Fruit fly (Drosophila melanogaster) ovary, adult (tissue): ENCODE results near the gene CG12523.

ENCODE experiments used
- CG17801 ChIP-seq: fragments of 200-800 bp; optimal IDR thresholded peaks from 2 replicates; lab custom pipeline; 2019; ENCODE audit warnings: missing biosample characterization, mild to moderate bottlenecking, missing genetic modification characterization, moderate library complexity; ENCODE audit not compliant: partially characterized antibody

Gene CG12523

DNA sequence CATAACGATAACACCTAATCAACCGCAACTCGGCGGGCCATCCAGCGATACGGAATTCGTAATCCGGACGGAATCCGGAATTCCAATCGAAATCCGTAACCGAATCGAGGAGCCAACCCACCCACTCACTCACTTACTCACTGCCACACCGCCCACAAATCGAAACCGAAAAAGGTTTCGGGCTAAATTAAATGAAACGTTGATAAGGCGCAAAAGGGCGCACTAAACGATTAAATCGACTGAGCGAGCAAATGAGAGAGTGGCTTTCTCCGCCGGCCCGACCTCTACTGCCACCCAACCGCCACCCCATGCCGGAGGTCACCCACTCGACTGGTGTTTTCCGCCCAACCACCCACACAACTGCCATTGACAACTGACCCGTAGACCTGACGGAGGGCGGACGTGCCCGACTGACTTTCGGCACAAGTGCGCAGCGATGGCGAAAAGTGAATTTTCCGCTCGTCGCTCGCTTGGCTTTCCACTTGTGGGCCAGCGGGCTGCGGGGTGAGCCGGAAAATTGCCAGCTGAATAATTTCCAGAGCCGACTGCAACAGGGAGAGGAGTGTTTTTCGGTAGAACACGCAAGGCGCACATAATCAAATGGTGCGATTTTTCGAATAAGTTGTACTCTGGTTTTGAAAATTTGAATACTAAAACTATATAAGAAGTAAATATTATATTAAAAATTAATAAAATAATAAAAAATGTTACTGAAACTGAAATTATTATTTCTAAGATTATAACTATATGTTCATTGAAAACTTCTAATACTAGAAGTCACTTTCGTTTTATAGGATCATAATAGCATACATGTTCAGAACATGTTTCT is 15.9 kb downstream of the CG12523 start:
- no peak for TF ChIP-seq CG17801 (GFP tag; lab: Kevin White, UChicago)

DNA sequence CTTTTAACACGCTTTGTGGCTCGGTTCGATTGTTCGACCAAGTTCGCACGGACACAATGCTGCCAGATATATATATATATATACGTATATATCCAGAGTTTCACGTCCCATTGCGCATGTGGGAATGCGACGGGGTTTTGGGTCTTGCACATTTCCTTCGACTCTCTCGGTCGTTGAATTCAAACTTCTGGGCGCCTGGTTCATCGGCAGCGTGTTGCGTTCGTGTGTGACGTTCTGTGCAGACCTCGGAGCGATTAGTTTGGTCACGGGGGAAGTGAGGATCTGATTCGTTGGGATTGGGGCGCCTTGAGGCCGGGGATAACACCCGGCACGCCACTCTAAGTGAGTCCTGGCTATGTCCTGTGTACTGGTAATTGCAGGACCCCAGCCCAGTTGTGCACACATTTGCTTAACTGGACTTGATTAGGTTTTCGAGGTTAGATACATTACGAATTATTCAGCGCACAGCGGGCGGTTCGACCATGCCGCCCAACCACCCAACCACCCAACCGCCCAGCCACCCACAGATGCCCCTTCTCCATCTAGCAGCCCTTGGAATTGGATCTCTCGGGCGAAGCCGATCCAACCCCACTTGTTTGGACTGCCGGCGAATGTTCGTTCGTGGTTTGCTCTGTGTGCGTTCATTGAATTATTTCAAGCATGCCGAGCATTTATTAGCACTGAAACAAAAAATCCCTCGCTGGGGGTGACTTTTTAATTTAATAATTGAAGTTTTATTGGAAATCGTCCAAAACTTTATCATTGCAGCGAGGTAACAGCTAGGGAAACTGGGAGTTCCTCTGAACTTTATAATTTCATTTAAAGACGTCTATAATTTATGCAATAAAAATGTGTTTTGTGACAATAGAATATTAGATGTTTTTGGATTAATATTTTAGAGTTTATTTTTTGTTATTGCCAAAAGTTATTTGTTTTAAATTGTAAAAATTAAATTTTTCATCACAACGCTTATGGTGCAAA is 17.0 kb downstream of the CG12523 start:
- no peak for TF ChIP-seq CG17801 (GFP tag; lab: Kevin White, UChicago)

DNA sequence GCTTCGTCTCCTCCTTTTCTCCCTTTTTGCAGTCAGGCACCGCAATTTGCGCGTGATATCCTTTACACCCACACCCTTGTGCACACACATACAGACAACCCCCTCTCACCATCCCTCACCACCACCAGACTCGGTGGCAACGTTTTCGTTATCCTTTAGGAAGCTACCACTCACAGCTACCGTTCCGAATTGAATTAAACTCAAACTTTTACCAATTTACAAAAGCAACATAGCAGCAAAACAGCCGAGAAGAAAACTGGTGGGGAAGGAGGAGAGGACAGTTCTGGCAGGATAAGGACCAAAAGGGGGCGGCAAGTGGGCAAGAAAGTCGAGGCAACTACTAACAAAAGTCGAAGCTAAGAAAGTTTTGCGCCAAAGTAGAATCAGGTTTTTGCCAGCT is 20.5 kb downstream of the CG12523 start:
- no peak for TF ChIP-seq CG17801 (GFP tag; lab: Kevin White, UChicago)

DNA sequence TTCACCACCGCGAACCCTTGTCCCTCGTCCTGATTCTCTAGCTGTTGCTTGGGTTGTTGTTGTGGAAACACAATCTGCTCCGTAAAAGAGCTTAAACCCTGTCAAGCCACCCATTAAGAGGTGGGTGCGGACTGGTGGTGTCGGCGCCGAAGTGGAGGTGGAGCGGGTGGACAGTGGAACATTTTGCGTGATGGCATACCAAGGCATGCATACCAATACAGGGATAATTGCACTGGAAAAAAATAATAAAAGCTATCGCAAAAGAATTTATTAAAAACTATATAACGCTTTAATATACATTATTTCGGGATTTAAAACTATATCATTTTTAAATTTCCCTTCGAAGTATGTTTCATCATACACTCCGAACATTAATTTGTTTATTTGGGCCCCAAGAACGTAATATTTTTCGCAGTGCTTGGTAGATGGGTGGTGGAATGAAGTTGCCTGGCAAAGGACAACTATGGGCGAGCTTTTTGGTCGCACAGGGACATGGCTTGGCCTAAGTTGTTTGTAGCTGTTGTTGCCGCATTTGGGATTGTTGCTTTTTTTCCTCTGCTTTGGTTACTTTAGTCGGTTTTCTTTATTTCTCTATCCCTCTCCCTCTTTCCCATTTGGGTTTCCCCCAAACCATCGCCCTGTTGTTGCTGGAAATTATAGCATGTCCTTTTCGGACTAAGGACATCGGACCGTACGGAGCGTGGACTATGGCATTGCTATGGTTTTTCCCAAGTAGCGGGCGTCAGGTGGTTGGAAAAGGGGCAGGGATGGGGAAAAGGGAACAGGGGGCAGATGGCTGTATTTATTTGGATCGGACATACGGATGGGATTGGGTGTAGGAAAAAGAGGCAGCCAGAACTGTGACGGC is 21.6 kb downstream of the CG12523 start:
- TF ChIP-seq CG17801 (GFP tag; lab: Kevin White, UChicago), result no peak

DNA sequence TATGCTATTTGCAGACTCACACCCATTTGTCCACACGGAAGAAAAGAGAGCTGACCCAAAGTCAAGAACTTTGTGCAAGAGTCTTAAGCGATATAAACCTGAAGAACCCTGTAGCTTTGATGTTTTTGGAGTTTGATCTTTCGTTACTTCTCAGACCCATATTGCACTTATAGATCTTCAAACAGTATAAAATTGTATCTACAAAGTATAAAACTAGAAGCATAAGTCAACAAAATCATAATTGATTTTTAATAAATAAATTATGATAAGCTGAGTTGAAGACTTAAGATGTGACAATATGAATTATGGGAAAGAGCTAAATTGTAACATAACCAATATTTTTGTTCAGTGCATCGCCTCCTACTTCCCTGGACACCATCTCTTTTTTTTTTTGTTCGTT is 26.4 kb downstream of the CG12523 start:
- no peak for TF ChIP-seq CG17801 (GFP tag; lab: Kevin White, UChicago)

DNA sequence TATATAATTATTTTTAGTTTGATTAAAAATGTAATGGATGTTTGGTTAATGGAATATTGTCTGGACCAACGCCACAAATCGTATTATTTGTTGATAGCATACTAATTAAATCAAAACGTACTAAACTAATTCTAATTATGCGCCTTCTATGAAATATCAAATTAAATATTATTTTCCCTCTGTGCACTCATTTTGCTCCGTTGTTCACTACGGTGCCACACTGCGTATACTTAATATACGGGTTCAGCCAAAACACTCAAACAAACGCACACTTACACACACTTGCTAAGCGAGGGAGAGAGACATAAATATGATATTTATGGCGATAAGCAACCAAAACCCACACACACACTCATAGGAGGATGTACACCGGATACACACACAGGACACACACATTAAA is 28.2 kb downstream of the CG12523 start:
- no peak for TF ChIP-seq CG17801 (GFP tag; lab: Kevin White, UChicago)

DNA sequence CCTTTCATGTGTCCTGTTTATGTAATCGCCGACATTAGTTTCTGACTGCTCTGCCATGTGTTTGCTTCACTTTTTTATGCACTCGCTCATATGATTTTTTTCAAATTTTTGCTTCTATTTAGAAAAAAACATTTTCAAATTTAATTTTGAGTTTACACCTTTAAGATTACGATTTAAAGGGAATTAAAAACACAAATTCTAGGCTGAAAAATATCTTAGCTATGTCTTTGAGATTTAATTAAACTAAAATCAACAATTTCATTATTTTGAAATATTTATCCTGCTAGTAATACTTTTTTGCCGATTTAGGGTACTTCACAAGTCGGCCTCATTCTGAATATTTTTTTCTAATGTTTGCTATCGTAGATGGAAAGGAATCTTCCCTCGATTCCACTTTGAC is 32.2 kb downstream of the CG12523 start:
- TF ChIP-seq CG17801 (GFP tag; lab: Kevin White, UChicago), result no peak

DNA sequence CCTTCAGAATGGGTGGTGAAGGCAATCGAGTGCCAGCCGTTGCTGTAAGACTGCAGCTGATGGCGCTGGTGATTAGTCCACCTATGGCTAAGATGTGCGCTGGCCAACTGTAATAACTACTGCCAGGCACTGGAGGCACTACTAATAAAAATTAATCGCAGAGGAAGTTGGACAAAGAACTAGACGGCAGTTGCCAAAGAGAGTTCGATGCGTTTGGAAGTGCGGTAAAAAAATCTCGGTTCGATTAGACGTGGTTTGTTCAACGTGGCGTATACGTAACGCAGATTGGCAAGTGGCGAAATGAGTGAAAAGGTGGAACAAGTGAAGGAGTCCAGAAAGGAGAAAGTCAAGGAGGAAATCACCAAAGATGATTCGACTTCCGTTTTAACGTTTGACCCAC is 34.2 kb downstream of the CG12523 start, which contains the start of gene tna:
tna (plus strand) TSS at position 301 of the 400 bp plus-strand sequence.
- TF ChIP-seq CG17801 (GFP tag; lab: Kevin White, UChicago), result no peak

DNA sequence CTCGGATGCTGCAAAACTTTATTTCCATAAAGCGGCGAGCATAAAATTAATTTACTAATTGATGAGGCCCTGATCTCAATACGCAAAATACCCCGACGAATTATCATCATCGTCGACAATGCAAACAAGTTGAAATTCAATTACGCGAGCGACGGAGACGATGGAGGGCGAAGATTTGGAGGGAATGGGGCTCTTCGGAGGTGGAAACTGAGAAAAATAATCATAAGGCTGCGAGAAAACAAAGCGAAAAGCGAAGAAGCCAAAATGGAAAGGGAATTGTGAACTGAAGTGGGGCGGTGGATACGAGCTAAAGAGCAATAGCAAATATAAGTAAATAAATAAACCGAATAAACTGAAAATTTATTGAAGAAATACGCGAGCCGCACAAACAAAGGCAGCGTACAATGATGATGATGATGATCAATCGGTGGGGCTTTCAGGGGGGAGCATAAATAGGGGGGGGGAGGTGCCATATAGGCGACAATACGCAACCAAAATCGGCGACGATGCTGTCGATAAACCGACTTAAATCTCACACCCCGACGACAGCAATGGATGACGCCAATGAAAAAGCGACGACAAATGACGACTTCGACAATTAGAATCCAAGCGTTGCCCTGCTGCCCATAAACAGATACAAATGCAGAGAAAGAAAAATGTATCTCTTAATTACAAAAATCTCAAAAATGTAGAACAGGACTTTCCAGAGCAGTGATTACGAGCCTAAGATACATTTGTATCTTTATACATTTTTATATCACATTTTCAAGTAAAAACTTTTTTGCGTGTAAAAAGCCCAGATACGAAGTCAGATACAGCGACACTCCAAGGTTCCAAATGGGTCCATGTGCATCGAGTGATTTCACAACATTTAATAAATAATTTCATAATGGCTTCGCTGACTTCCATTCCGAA is 37.1 kb downstream of the CG12523 start:
- TF ChIP-seq CG17801 (GFP tag; lab: Kevin White, UChicago), result no peak

DNA sequence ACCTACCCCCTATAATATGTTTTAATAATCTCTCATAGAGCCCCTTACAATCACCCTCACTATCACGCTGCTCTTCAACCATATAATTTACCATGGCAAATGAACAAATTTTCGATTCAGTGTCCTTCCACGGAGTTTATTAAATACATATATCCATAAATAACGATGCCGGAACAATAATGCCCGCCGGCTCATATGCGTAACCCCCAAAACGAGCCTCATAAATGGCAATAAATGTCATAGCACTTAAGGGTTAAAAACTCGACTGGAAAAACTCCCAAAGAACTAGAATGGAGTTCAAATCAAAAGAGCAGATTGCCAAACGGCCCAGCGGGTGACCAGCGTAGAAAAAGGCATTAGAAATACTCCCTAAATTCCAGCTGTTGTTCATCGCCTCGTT is 39.9 kb downstream of the CG12523 start:
- TF ChIP-seq CG17801 (GFP tag; lab: Kevin White, UChicago), result no peak

DNA sequence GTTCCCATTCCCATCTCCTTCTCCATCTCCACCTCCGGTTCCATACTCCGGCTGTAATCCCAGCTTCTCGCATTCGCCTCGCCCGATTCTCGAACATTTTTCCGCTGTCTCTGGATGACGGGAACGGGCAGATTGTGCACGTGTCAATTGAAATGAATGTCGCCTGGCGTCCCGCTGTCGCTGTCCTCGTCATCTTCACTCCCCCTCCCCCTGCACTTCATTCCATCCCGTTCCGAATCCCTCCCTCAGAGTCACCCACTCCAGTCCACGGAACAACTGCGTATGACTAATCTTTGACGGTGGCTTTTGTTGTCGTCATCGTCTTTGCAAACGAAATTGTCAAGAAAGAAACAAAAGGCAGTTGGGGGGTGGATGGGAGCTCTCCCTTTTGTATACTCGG is 40.9 kb downstream of the CG12523 start:
- no peak for TF ChIP-seq CG17801 (GFP tag; lab: Kevin White, UChicago)

DNA sequence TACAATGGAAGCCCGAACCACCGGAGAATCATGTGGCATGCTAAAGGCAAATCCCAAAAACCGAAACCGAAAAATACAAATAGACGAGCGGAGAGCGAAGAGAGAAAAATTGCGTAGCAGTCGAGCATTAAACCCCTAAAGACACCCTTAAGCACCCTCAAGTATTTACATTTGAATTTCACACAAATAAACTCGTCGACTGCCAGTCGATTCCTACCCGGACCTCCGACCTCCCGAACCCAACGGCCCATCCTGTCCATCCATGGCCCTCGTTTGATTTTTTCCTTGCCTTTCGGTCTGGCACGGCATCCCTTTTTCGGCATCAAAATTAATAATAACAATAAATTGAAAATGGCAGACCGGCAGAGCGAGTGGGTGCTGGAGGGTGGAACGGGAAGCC is 41.8 kb downstream of the CG12523 start:
- no peak for TF ChIP-seq CG17801 (GFP tag; lab: Kevin White, UChicago)

DNA sequence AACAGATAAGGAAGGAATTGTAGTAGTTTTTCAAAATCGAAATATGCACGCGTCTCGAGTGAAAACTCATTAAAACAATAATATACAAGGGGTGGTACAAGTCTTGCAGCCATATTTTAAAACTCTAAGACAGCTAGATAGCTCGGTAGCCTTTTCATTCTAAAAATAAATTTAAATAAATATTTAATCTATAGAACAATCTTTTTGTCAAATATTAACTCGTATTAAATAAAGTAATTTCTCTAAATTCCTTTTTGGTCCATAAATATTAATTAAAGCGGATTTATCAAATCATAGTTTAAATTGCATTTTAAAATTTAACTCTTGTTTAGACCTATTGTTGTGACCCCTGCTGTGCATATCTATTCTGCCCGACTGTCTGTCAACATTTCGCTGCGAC is 42.3 kb downstream of the CG12523 start:
- no peak for TF ChIP-seq CG17801 (GFP tag; lab: Kevin White, UChicago)
